Worm (Caenorhabditis elegans) whole organism, mixed stage, embryonic: ENCODE results near the gene F36F12.1.

ENCODE experiments used
- blmp-1 ChIP-seq: fragments of 150-350 bp; optimal IDR thresholded peaks from 2 replicates; lab custom pipeline; 2014; ENCODE audit warnings: missing biosample characterization, missing genetic modification characterization
- nhr-76 ChIP-seq: sonication (generic microtip); optimal IDR thresholded peaks from 2 replicates; lab custom pipeline; 2017; ENCODE audit warnings: missing biosample characterization, missing genetic modification characterization
- pha-4 ChIP-seq: fragments of 150-350 bp; optimal IDR thresholded peaks from 2 replicates; lab custom pipeline; 2018; ENCODE audit warnings: missing biosample characterization, missing genetic modification reagents, missing genetic modification characterization
- snpc-4 ChIP-seq: fragments of 150-350 bp; optimal IDR thresholded peaks from 2 replicates; lab custom pipeline; 2014; ENCODE audit warnings: missing biosample characterization, missing genetic modification characterization

- TF ChIP-seq snpc-4 (tag; lab: Kevin White, UChicago) = no peak
- no peak for TF ChIP-seq pha-4 (tag; lab: Kevin White, UChicago)
- TF ChIP-seq blmp-1 (tag; lab: Kevin White, UChicago) = no peak
- TF ChIP-seq nhr-76 (tag; lab: Kevin White, UChicago) = no peak
These were observed 35.3 kb upstream of the F36F12.1 start for ce11 chrV:2138287-2138686.
